Fruit fly (Drosophila melanogaster) whole organism, embryonic: ENCODE data around the gene CG31883.

Experiments
- Adf1 ChIP-seq: fragments of 200-800 bp; sonication (Bioruptor generic); IDR thresholded peaks from 2 replicates; pipeline ENCODE4 v1.3.6; 2022; ENCODE audit warnings: missing biosample characterization, missing genetic modification characterization
- Atf6 ChIP-seq: fragments of 200-800 bp; sonication (Bioruptor generic); IDR thresholded peaks from 2 replicates; pipeline ENCODE4 v1.3.6; 2022; ENCODE audit warnings: missing biosample characterization, missing genetic modification characterization
- Awh ChIP-seq: fragments of 200-800 bp; sonication (Bioruptor generic); IDR thresholded peaks from 2 replicates; pipeline ENCODE4, ENCODE4 v1.3.6; 2022; ENCODE audit warnings: missing biosample characterization, missing genetic modification characterization
- CG10543 ChIP-seq: fragments of 200-800 bp; sonication (Bioruptor generic); optimal IDR thresholded peaks from 3 replicates; lab custom pipeline; 2017; ENCODE audit warnings: missing biosample characterization, mild to moderate bottlenecking, missing genetic modification characterization, moderate library complexity
- CG12769 ChIP-seq: fragments of 200-800 bp; sonication (Bioruptor generic); optimal IDR thresholded peaks from 2 replicates; lab custom pipeline; 2019; ENCODE audit warnings: missing biosample characterization, mild to moderate bottlenecking, missing genetic modification characterization, moderate library complexity
- CG15514 ChIP-seq: fragments of 200-800 bp; sonication (Bioruptor generic); optimal IDR thresholded peaks from 3 replicates; lab custom pipeline; 2017; ENCODE audit warnings: missing biosample characterization, missing genetic modification characterization, mild to moderate bottlenecking, moderate library complexity, missing genetic modification reagents
- CG16815 ChIP-seq: fragments of 200-800 bp; sonication (Bioruptor generic); optimal IDR thresholded peaks from 3 replicates; lab custom pipeline; 2017; ENCODE audit warnings: missing biosample characterization, mild to moderate bottlenecking, missing genetic modification characterization
- CG17385 ChIP-seq: fragments of 200-800 bp; sonication (Bioruptor generic); optimal IDR thresholded peaks from 3 replicates; lab custom pipeline; 2018; ENCODE audit warnings: missing biosample characterization, mild to moderate bottlenecking, missing genetic modification characterization
- CG17568 ChIP-seq: fragments of 200-800 bp; sonication (Bioruptor generic); optimal IDR thresholded peaks from 2 replicates; lab custom pipeline; 2018; ENCODE audit warnings: missing biosample characterization, mild to moderate bottlenecking, missing genetic modification characterization, moderate library complexity
- CG2199 ChIP-seq: fragments of 200-800 bp; sonication (Bioruptor generic); IDR thresholded peaks from 3 replicates; pipeline ENCODE4 v1.3.6; 2022; ENCODE audit warnings: missing biosample characterization, missing genetic modification characterization
- CG6272 ChIP-seq: fragments of 200-800 bp; sonication (Bioruptor generic); IDR thresholded peaks from 2 replicates; pipeline ENCODE4 v1.3.6; 2022; ENCODE audit warnings: missing biosample characterization, missing genetic modification characterization
- CG6813 ChIP-seq: fragments of 200-800 bp; sonication (Bioruptor generic); optimal IDR thresholded peaks from 2 replicates; lab custom pipeline; 2017; ENCODE audit warnings: missing biosample characterization, missing genetic modification characterization, mild to moderate bottlenecking, moderate library complexity, missing genetic modification reagents
- CG7987 ChIP-seq: fragments of 200-800 bp; sonication (Bioruptor generic); optimal IDR thresholded peaks from 2 replicates; lab custom pipeline; 2018; ENCODE audit warnings: missing biosample characterization, mild to moderate bottlenecking, missing genetic modification characterization, moderate library complexity
- D ChIP-seq, 2 experiments: fragments of 200-800 bp in 1 of 2; fragments of >200 bp in 1 of 2; sonication (Bioruptor generic) in 1 of 2; optimal IDR thresholded peaks; 2 replicates in 1 of 2; 3 replicates in 1 of 2; lab custom pipeline; 2017; ENCODE audit warnings: mild to moderate bottlenecking in 1 of 2, missing biosample characterization in 1 of 2, missing genetic modification characterization in 1 of 2, missing genetic modification reagents in 1 of 2
- Dp ChIP-seq: fragments of 200-800 bp; sonication (Bioruptor generic); optimal IDR thresholded peaks from 2 replicates; lab custom pipeline; 2018; ENCODE audit warnings: missing biosample characterization, mild to moderate bottlenecking, missing genetic modification characterization, moderate library complexity
- E2f2 ChIP-seq: fragments of 200-800 bp; sonication (Bioruptor generic); IDR thresholded peaks from 2 replicates; pipeline ENCODE4 v1.3.6; 2022; ENCODE audit warnings: missing biosample characterization, missing genetic modification characterization
- H15 ChIP-seq: fragments of 200-800 bp; sonication (Bioruptor generic); IDR thresholded peaks from 3 replicates; pipeline ENCODE4 v1.3.6; 2022; ENCODE audit warnings: missing biosample characterization, missing genetic modification characterization
- H2.0 ChIP-seq: fragments of 200-800 bp; sonication (Bioruptor generic); IDR thresholded peaks from 2 replicates; pipeline ENCODE4 v1.3.6; 2022; ENCODE audit warnings: missing biosample characterization, missing genetic modification characterization
- Hey ChIP-seq: fragments of 200-800 bp; sonication (Bioruptor generic); optimal IDR thresholded peaks from 3 replicates; lab custom pipeline; 2018; ENCODE audit warnings: missing biosample characterization, mild to moderate bottlenecking, missing genetic modification characterization
- Hr3 ChIP-seq: fragments of 200-800 bp; sonication (Bioruptor generic); optimal IDR thresholded peaks from 3 replicates; lab custom pipeline; 2016; ENCODE audit warnings: missing biosample characterization, missing genetic modification characterization
- NC2β ChIP-seq: fragments of 200-800 bp; sonication (Bioruptor generic); optimal IDR thresholded peaks from 2 replicates; lab custom pipeline; 2016; ENCODE audit warnings: missing biosample characterization, missing genetic modification characterization
- Sry-β ChIP-seq: fragments of 200-800 bp; sonication (Bioruptor generic); optimal IDR thresholded peaks from 2 replicates; lab custom pipeline; 2018; ENCODE audit warnings: missing biosample characterization, mild to moderate bottlenecking, missing genetic modification characterization, moderate library complexity
- Stat92E ChIP-seq, 3 experiments: fragments of >200 bp in 2 of 3; fragments of 200-800 bp in 1 of 3; sonication (Bioruptor generic) in 1 of 3; optimal IDR thresholded peaks; 2 replicates each; lab custom pipeline; 2017 to 2019; ENCODE audit warnings: missing biosample characterization in 3 of 3, missing genetic modification characterization in 3 of 3, mild to moderate bottlenecking in 1 of 3, moderate library complexity in 1 of 3
- Trl ChIP-seq, 3 experiments: fragments of >200 bp in 2 of 3; fragments of 200-800 bp in 1 of 3; sonication (Bioruptor generic) in 1 of 3; optimal IDR thresholded peaks; 2 replicates in 1 of 3; 3 replicates in 2 of 3; lab custom pipeline; 2016 to 2017; ENCODE audit warnings: missing biosample characterization in 1 of 3, missing genetic modification characterization in 1 of 3
- YL-1 ChIP-seq: fragments of 200-800 bp; sonication (Bioruptor generic); optimal IDR thresholded peaks from 3 replicates; lab custom pipeline; 2017; ENCODE audit warnings: missing biosample characterization, mild to moderate bottlenecking, missing genetic modification characterization
- ab ChIP-seq: fragments of 200-800 bp; sonication (Bioruptor generic); optimal IDR thresholded peaks from 2 replicates; lab custom pipeline; 2016; ENCODE audit warnings: missing biosample characterization, missing genetic modification characterization
- al ChIP-seq: fragments of 200-800 bp; sonication (Bioruptor generic); IDR thresholded peaks from 2 replicates; pipeline ENCODE4 v1.3.6; 2022; ENCODE audit warnings: missing biosample characterization, missing genetic modification characterization
- ato ChIP-seq: fragments of 200-800 bp; sonication (Bioruptor generic); IDR thresholded peaks from 2 replicates; pipeline ENCODE4 v1.3.6; 2022; ENCODE audit warnings: missing biosample characterization, missing genetic modification characterization; ENCODE audit not compliant: partially characterized antibody
- az2 ChIP-seq: fragments of 200-800 bp; sonication (Bioruptor generic); optimal IDR thresholded peaks from 3 replicates; lab custom pipeline; 2016; ENCODE audit warnings: missing biosample characterization, missing genetic modification characterization
- crp ChIP-seq, 2 experiments: fragments of 200-800 bp; sonication (Bioruptor generic); optimal IDR thresholded peaks; 2 replicates in 1 of 2; 3 replicates in 1 of 2; lab custom pipeline; 2017; ENCODE audit warnings: missing biosample characterization in 2 of 2, missing genetic modification characterization in 2 of 2, mild to moderate bottlenecking in 1 of 2, moderate library complexity in 1 of 2
- dpn ChIP-seq, 2 experiments: fragments of 200-800 bp; sonication (Bioruptor generic); optimal IDR thresholded peaks; 3 replicates each; lab custom pipeline; 2016; ENCODE audit warnings: missing biosample characterization in 2 of 2, missing genetic modification characterization in 2 of 2
- emc ChIP-seq: fragments of 200-800 bp; sonication (Bioruptor generic); optimal IDR thresholded peaks from 2 replicates; lab custom pipeline; 2016; ENCODE audit warnings: missing biosample characterization, missing genetic modification characterization
- esg ChIP-seq: fragments of 200-800 bp; sonication (Bioruptor generic); conservative IDR thresholded peaks from 2 replicates; pipeline ENCODE4 v1.3.6; 2022; ENCODE audit warnings: missing biosample characterization, missing genetic modification characterization
- fu2 ChIP-seq: fragments of 200-800 bp; sonication (Bioruptor generic); optimal IDR thresholded peaks from 2 replicates; lab custom pipeline; 2016; ENCODE audit warnings: missing biosample characterization, missing genetic modification characterization
- gro ChIP-seq: fragments of 200-800 bp; sonication (Bioruptor generic); optimal IDR thresholded peaks from 2 replicates; lab custom pipeline; 2016; ENCODE audit warnings: missing biosample characterization, missing genetic modification characterization
- gt ChIP-seq: fragments of 200-800 bp; sonication (Bioruptor generic); IDR thresholded peaks from 2 replicates; pipeline ENCODE4 v1.3.6; 2022; ENCODE audit warnings: missing biosample characterization, missing genetic modification characterization
- hb ChIP-seq: fragments of 200-800 bp; sonication (Bioruptor generic); IDR thresholded peaks from 3 replicates; pipeline ENCODE4 v1.3.6; 2022; ENCODE audit warnings: missing biosample characterization, missing genetic modification characterization; ENCODE audit not compliant: partially characterized antibody
- knrl ChIP-seq: fragments of 200-800 bp; sonication (Bioruptor generic); IDR thresholded peaks from 3 replicates; pipeline ENCODE4 v1.3.6; 2022; ENCODE audit warnings: missing biosample characterization, missing genetic modification characterization; ENCODE audit not compliant: partially characterized antibody
- nerfin-2 ChIP-seq: fragments of 200-800 bp; sonication (Bioruptor generic); IDR thresholded peaks from 2 replicates; pipeline ENCODE4 v1.3.6; 2022; ENCODE audit warnings: missing biosample characterization, missing genetic modification characterization; ENCODE audit not compliant: partially characterized antibody
- pfk ChIP-seq: fragments of 200-800 bp; sonication (Bioruptor generic); optimal IDR thresholded peaks from 2 replicates; lab custom pipeline; 2018; ENCODE audit warnings: missing biosample characterization, mild to moderate bottlenecking, missing genetic modification characterization, moderate library complexity
- psq ChIP-seq: fragments of 200-800 bp; sonication (Bioruptor generic); optimal IDR thresholded peaks from 2 replicates; lab custom pipeline; 2017; ENCODE audit warnings: missing biosample characterization, missing genetic modification characterization
- rib ChIP-seq: fragments of 200-800 bp; sonication (Bioruptor generic); IDR thresholded peaks from 2 replicates; pipeline ENCODE4 v1.3.6; 2022; ENCODE audit warnings: missing biosample characterization, missing genetic modification characterization
- sr ChIP-seq: fragments of 200-800 bp; sonication (Bioruptor generic); IDR thresholded peaks from 3 replicates; pipeline ENCODE4 v1.3.6; 2022; ENCODE audit warnings: missing biosample characterization, missing genetic modification characterization
- stwl ChIP-seq: fragments of 200-800 bp; sonication (Bioruptor generic); optimal IDR thresholded peaks from 3 replicates; lab custom pipeline; 2018; ENCODE audit warnings: missing biosample characterization, mild to moderate bottlenecking, missing genetic modification characterization, moderate library complexity
- toy ChIP-seq: fragments of 200-800 bp; sonication (Bioruptor generic); IDR thresholded peaks from 2 replicates; pipeline ENCODE4 v1.3.6; 2022; ENCODE audit warnings: missing biosample characterization, missing genetic modification characterization
- trem ChIP-seq: fragments of 200-800 bp; optimal IDR thresholded peaks from 3 replicates; lab custom pipeline; 2019; ENCODE audit warnings: missing biosample characterization, mild to moderate bottlenecking, missing genetic modification characterization, moderate library complexity
- ttk ChIP-seq: fragments of 200-800 bp; sonication (Bioruptor generic); IDR thresholded peaks from 2 replicates; pipeline ENCODE4 v2.1.2; 2022; ENCODE audit warnings: missing biosample characterization, missing genetic modification characterization
- tup ChIP-seq: fragments of 200-800 bp; sonication (Bioruptor generic); optimal IDR thresholded peaks from 2 replicates; lab custom pipeline; 2016; ENCODE audit warnings: missing biosample characterization, mild to moderate bottlenecking, missing genetic modification characterization, moderate library complexity
- yki ChIP-seq: fragments of >200 bp; optimal IDR thresholded peaks from 3 replicates; lab custom pipeline; 2018

Gene CG31883

dm6 chr2L:9490788-9491187, 37.5 kb upstream of the CG31883 start (continued):
- TF ChIP-seq D (optimal IDR thresholded peaks at IDR 0.05; lab: Kevin White, UChicago) (no peak), D (GFP tag; optimal IDR thresholded peaks at IDR 0.05; lab: Kevin White, UChicago) (no peak), Trl (optimal IDR thresholded peaks at IDR 0.05; lab: Kevin White, UChicago) (no peak), Trl (GFP tag; optimal IDR thresholded peaks at IDR 0.05; lab: Kevin White, UChicago) (no peak), az2 (GFP tag; lab: Kevin White, UChicago) (no peak), emc (GFP tag; lab: Kevin White, UChicago) (peak; percentile 14), fu2 (no peak), Sry-β (GFP tag; lab: Kevin White, UChicago) (no peak), nerfin-2 (GFP tag; lab: Robert Waterston, UW) (no peak), Hr3 (GFP tag; lab: Kevin White, UChicago) (no peak), ab (no peak), Adf1 (no peak), sr (GFP tag; lab: Robert Waterston, UW) (peak; percentile 56; the same call in 1 of the 3 replicates), Hey (tag; lab: Kevin White, UChicago) (no peak), CG7987 (GFP tag; lab: Kevin White, UChicago) (peak; percentile 81), CG12769 (tag; lab: Kevin White, UChicago) (no peak), ttk (GFP tag; lab: Robert Waterston, UW) (no peak), stwl (tag; lab: Kevin White, UChicago) (peak; percentile 25), rib (GFP tag; lab: Robert Waterston, UW) (no peak), CG10543 (no peak), CG17568 (GFP tag; lab: Kevin White, UChicago) (no peak), Atf6 (GFP tag; lab: Robert Waterston, UW) (peak; percentile 41; the same call in 1 of the 2 replicates), dpn (GFP tag; optimal IDR thresholded peaks at IDR 0.05; lab: Kevin White, UChicago) (peak; percentile 10 to 31), CG2199 (no peak), YL-1 (no peak), knrl (peak; percentile 31; the same call in 1 of the 3 replicates), Stat92E (GFP tag; optimal IDR thresholded peaks at IDR 0.05; lab: Kevin White, UChicago) (no peak), hb (GFP tag; lab: Robert Waterston, UW) (no peak), trem (tag; lab: Kevin White, UChicago) (peak; percentile 11), CG6813 (GFP tag; lab: Kevin White, UChicago) (peak; percentile 80), yki (lab: Kevin White, UChicago) (no peak), H15 (peak; percentile 61; the same call in 2 of the 3 replicates), tup (GFP tag; lab: Kevin White, UChicago) (no peak), ato (GFP tag; lab: Robert Waterston, UW) (no peak), crp (GFP tag; optimal IDR thresholded peaks at IDR 0.05; lab: Kevin White, UChicago) (no peak), CG15514 (peak; percentile 99), gt (GFP tag; lab: Robert Waterston, UW) (no peak; the same call in 1 of the 2 replicates), NC2β (GFP tag; lab: Kevin White, UChicago) (no peak), al (GFP tag; lab: Robert Waterston, UW) (no peak), CG16815 (GFP tag; lab: Kevin White, UChicago) (no peak), psq (GFP tag; lab: Kevin White, UChicago) (no peak), CG6272 (GFP tag; lab: Robert Waterston, UW) (no peak), Dp (peak; percentile 58), E2f2 (peak; percentile 75), CG17385 (no peak), pfk (GFP tag; lab: Kevin White, UChicago) (peak; percentile 67), esg (GFP tag; lab: Robert Waterston, UW) (no peak), toy (GFP tag; lab: Robert Waterston, UW) (no peak), gro (GFP tag; lab: Kevin White, UChicago) (peak; percentile 50), Awh (GFP tag; lab: Robert Waterston, UW) (peak; percentile 63; the same call in 1 of the 2 replicates), H2.0 (GFP tag; lab: Robert Waterston, UW) (0 out of 2 replicates have a peak, but pooled peaks have one; percentile 12)
